Worm (Caenorhabditis elegans) whole organism, L4/young adult: ENCODE results near the gene romo-1.

Experiments
- W03F9.2 ChIP-seq: fragments of 150-350 bp; optimal IDR thresholded peaks from 2 replicates; lab custom pipeline; 2014; ENCODE audit warnings: missing biosample characterization, missing genetic modification characterization
- dao-5 ChIP-seq: sonication (generic microtip); optimal IDR thresholded peaks from 2 replicates; lab custom pipeline; 2016; ENCODE audit warnings: missing genotype, missing genetic modification characterization, moderate library complexity, missing compliant biosample characterization

DNA sequence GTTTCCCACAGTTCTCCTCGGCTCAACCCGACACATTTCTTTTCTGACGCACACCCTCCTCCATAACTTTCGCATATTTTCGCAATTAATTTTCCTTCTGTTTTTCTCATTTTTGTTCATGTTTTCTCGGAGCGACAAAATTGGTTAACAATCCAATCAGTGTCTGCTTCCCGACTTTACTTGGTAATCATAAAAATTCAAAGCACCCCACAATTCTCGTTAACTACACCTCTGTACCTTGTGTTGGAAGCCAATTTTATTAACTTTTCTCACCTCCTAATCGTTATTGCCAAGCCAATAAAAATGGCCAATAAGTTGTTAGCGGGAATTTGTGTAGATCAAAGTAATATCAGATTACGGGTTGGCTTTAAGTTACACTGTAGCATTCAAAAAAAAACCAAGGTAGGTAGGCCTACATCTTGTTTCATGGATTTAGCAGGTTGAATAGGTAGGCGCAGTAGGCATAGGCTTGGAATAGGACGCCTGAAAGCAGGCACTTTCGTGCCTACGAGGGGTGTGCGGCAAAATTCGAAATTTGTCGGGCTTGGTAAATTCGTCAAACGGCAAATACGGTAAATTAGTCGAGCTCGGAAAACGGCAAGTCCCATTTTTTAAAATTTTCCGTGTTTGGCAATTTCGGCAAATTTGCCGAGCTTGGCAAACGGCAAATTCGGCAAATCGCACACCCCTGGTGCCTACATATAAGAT lies 7.1 kb downstream of the romo-1 start:
- TF ChIP-seq dao-5 (tag; lab: Kevin White, UChicago): no peak
- no peak for TF ChIP-seq W03F9.2 (tag; lab: Kevin White, UChicago)
